Fruit fly (Drosophila melanogaster) whole organism, embryonic: ENCODE measurements around the gene Mfap1.

Experiments
- CG10959 ChIP-seq: fragments of 200-800 bp; sonication (Bioruptor generic); IDR thresholded peaks from 2 replicates; pipeline ENCODE4 v1.3.6; 2022; ENCODE audit warnings: missing biosample characterization, missing genetic modification characterization
- CG11247 ChIP-seq: fragments of 200-800 bp; sonication (Bioruptor generic); IDR thresholded peaks from 2 replicates; pipeline ENCODE4 v1.3.6; 2022; ENCODE audit warnings: missing biosample characterization, missing genetic modification characterization
- CG11696 ChIP-seq: fragments of 200-800 bp; sonication (Bioruptor generic); IDR thresholded peaks from 2 replicates; pipeline ENCODE4 v1.3.6; 2022; ENCODE audit warnings: missing biosample characterization, missing genetic modification characterization
- CG13296 ChIP-seq: fragments of 200-800 bp; sonication (Bioruptor generic); optimal IDR thresholded peaks from 3 replicates; lab custom pipeline; 2018; ENCODE audit warnings: missing biosample characterization, mild to moderate bottlenecking, missing genetic modification characterization
- CG18262 ChIP-seq: fragments of 200-800 bp; optimal IDR thresholded peaks from 3 replicates; lab custom pipeline; 2019; ENCODE audit warnings: missing biosample characterization, mild to moderate bottlenecking, missing genetic modification characterization, moderate library complexity
- CG1832 ChIP-seq: fragments of 200-800 bp; sonication (Bioruptor generic); optimal IDR thresholded peaks from 2 replicates; lab custom pipeline; 2017; ENCODE audit warnings: missing biosample characterization, mild to moderate bottlenecking, missing genetic modification characterization, inconsistent platforms
- CG18599 ChIP-seq: fragments of 200-800 bp; sonication (Bioruptor generic); optimal IDR thresholded peaks from 3 replicates; lab custom pipeline; 2017; ENCODE audit warnings: missing biosample characterization, missing genetic modification characterization, mild to moderate bottlenecking, moderate library complexity, missing genetic modification reagents
- CG2678 ChIP-seq: fragments of 200-800 bp; sonication (Bioruptor generic); optimal IDR thresholded peaks from 3 replicates; lab custom pipeline; 2019; ENCODE audit warnings: missing biosample characterization, mild to moderate bottlenecking, missing genetic modification characterization, moderate library complexity
- CG31365 ChIP-seq: fragments of 200-800 bp; sonication (Bioruptor generic); optimal IDR thresholded peaks from 2 replicates; lab custom pipeline; 2018; ENCODE audit warnings: missing biosample characterization, mild to moderate bottlenecking, missing genetic modification characterization
- Ets65A ChIP-seq: fragments of 200-800 bp; sonication (Bioruptor generic); peaks from one replicate; lab custom pipeline; 2016; ENCODE audit warnings: missing biosample characterization, missing genetic modification characterization
- HLH3B ChIP-seq: fragments of 200-800 bp; sonication (Bioruptor generic); IDR thresholded peaks from 2 replicates; pipeline ENCODE4 v1.3.6; 2022; ENCODE audit warnings: missing biosample characterization, missing genetic modification characterization
- Hmr ChIP-seq: fragments of 200-800 bp; sonication (Bioruptor generic); optimal IDR thresholded peaks from 3 replicates; lab custom pipeline; 2017; ENCODE audit warnings: mild to moderate bottlenecking, missing biosample characterization, missing genetic modification reagents, missing genetic modification characterization
- Meics ChIP-seq: fragments of 200-800 bp; sonication (Bioruptor generic); optimal IDR thresholded peaks from 2 replicates; lab custom pipeline; 2017; ENCODE audit warnings: missing biosample characterization, mild to moderate bottlenecking, missing genetic modification characterization
- Stat92E ChIP-seq, 3 experiments: fragments of >200 bp in 2 of 3; fragments of 200-800 bp in 1 of 3; sonication (Bioruptor generic) in 1 of 3; optimal IDR thresholded peaks; 2 replicates each; lab custom pipeline; 2017 to 2019; ENCODE audit warnings: missing biosample characterization in 3 of 3, missing genetic modification characterization in 3 of 3, mild to moderate bottlenecking in 1 of 3, moderate library complexity in 1 of 3
- en ChIP-seq: fragments of 200-800 bp; sonication (Bioruptor generic); optimal IDR thresholded peaks from 2 replicates; lab custom pipeline; 2016; ENCODE audit warnings: missing biosample characterization, missing genetic modification characterization
- gcm ChIP-seq: fragments of 200-800 bp; sonication (Bioruptor generic); optimal IDR thresholded peaks from 2 replicates; lab custom pipeline; 2019; ENCODE audit warnings: missing biosample characterization, mild to moderate bottlenecking, missing genetic modification characterization, moderate library complexity
- lilli ChIP-seq: fragments of 200-800 bp; sonication (Bioruptor generic); optimal IDR thresholded peaks from 3 replicates; lab custom pipeline; 2016; ENCODE audit warnings: missing biosample characterization, missing genetic modification characterization
- mirr ChIP-seq: fragments of 200-800 bp; sonication (Bioruptor generic); optimal IDR thresholded peaks from 3 replicates; lab custom pipeline; 2018; ENCODE audit warnings: missing biosample characterization, mild to moderate bottlenecking, missing genetic modification characterization
- run ChIP-seq: fragments of 200-800 bp; sonication (Bioruptor generic); optimal IDR thresholded peaks from 3 replicates; lab custom pipeline; 2018; ENCODE audit warnings: missing biosample characterization, mild to moderate bottlenecking, missing genetic modification characterization
- ttk ChIP-seq: fragments of 200-800 bp; sonication (Bioruptor generic); IDR thresholded peaks from 2 replicates; pipeline ENCODE4 v2.1.2; 2022; ENCODE audit warnings: missing biosample characterization, missing genetic modification characterization
- unc-4 ChIP-seq: fragments of 200-800 bp; sonication (Bioruptor generic); IDR thresholded peaks from 2 replicates; pipeline ENCODE4 v1.3.6; 2022; ENCODE audit warnings: missing biosample characterization, missing genetic modification characterization; ENCODE audit not compliant: partially characterized antibody

Gene Mfap1

dm6 chr3L:1976760-1977159, 35.9 kb downstream of the Mfap1 start (continued):
- TF ChIP-seq Hmr (GFP tag; lab: Kevin White, UChicago), result peak; percentile 64
- TF ChIP-seq CG18599 (GFP tag; lab: Kevin White, UChicago), result peak; percentile 67
- peak; percentile 6 for TF ChIP-seq CG13296 (GFP tag; lab: Kevin White, UChicago)
- no peak for TF ChIP-seq CG1832 (GFP tag; lab: Kevin White, UChicago)
- TF ChIP-seq Meics, result peak; percentile 45
- TF ChIP-seq unc-4 (GFP tag; lab: Robert Waterston, UW), result no peak
- no peak for TF ChIP-seq mirr (GFP tag; lab: Kevin White, UChicago)

dm6 chr3L:1985406-1985805, 44.5 kb downstream of the Mfap1 start:
- TF ChIP-seq CG2678 (no peak), HLH3B (GFP tag; lab: Robert Waterston, UW) (no peak), CG11696 (GFP tag; lab: Robert Waterston, UW) (0 out of 2 replicates have a peak, but pooled peaks have one; percentile 27), CG11247 (GFP tag; lab: Robert Waterston, UW) (no peak), ttk (GFP tag; lab: Robert Waterston, UW) (0 out of 2 replicates have a peak, but pooled peaks have one; percentile 9), en (no peak), gcm (GFP tag; lab: Kevin White, UChicago) (no peak), CG31365 (no peak), run (tag; lab: Kevin White, UChicago) (no peak), lilli (no peak), CG18262 (tag; lab: Kevin White, UChicago) (no peak), Ets65A (GFP tag; lab: Kevin White, UChicago) (peak; percentile 42), CG10959 (GFP tag; lab: Robert Waterston, UW) (no peak), Stat92E (GFP tag; optimal IDR thresholded peaks at IDR 0.05; lab: Kevin White, UChicago) (no peak)
